Worm (Caenorhabditis elegans): Measurements from ENCODE around the gene fbxa-35.

DNA sequence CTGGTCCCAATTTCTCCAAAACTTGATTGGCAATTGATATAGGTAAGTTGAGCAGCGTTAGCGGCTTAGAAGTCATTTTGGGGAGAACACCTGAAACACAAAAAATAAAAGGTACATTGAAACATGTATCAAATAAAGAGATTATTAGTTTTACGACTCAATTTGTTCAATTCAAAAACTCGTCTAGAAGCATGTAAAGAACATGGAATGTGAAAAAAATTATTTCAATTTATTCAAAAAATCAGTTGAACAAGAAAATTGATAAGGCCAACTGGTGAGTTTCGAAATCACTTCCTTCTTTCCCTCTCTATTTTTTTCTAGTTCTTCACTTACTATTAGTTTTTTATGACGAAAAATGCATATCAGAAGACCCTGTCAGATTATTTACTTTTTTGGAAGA lies 20.0 kb upstream of the fbxa-35 start, which contains the start of gene fbxa-30:
- TF ChIP-seq flt-1 (GFP tag; IDR thresholded peaks at IDR 0.05) = no peak
- TF ChIP-seq ref-1 (GFP tag; conservative IDR thresholded peaks at IDR 0.05) = no peak
- no peak for TF ChIP-seq T22C8.4 (GFP tag; IDR thresholded peaks at IDR 0.05)
- no peak for TF ChIP-seq ztf-29 (GFP tag; IDR thresholded peaks at IDR 0.05)
- no peak for TF ChIP-seq med-1 (GFP tag; optimal IDR thresholded peaks at IDR 0.05; ENCODE audit: insufficient read depth)
- no peak for TF ChIP-seq cog-1 (tag; optimal IDR thresholded peaks at IDR 0.05)
- TF ChIP-seq klf-2 (GFP tag; conservative IDR thresholded peaks at IDR 0.05) = no peak

Data from whole organism, midembryonic.